Worm (Caenorhabditis elegans): ENCODE measurements around the gene gars-1.

DNA sequence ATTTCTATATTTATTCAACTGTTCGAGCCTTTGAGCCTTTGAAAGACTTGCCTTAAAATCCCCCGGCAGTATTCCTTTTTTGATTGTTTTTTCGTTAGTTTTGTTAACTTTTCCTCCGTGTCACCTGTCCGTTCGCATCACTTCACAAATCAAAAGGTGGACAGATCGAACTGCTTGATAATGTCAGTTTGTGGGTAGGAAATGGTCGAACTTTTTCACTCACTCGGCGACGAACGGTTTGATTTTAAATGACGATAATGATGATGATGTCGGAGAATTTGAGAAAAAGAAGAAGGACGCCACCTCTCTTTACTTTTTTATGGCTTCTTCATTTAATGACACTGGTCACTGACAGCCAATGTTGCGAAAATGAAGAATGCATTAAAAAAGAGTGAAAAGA lies 44.4 kb downstream of the gars-1 start:
- TF ChIP-seq ets-7 (tag; optimal IDR thresholded peaks at IDR 0.05) = no peak
- TF ChIP-seq F13C5.2 (tag; optimal IDR thresholded peaks at IDR 0.05) = no peak
- no peak for TF ChIP-seq hmbx-1 (tag; optimal IDR thresholded peaks at IDR 0.05)
- no peak for TF ChIP-seq hnd-1 (tag; optimal IDR thresholded peaks at IDR 0.05)
- TF ChIP-seq ama-1 (optimal IDR thresholded peaks at IDR 0.05) = no peak
